Fruit fly (Drosophila melanogaster): Measurements from ENCODE around the gene CycB3.

The CycB3 gene

dm6 chr3R:24886470-24886869, 15.9 kb upstream of the CycB3 start:
- no peak for TF ChIP-seq noc (tag; optimal IDR thresholded peaks at IDR 0.05)

- no peak for TF ChIP-seq noc (tag; optimal IDR thresholded peaks at IDR 0.05)
These were observed 8.0 kb upstream of the CycB3 start for dm6 chr3R:24878655-24879054.

dm6 chr3R:24876843-24877457, 6.3 kb upstream of the CycB3 start, which contains the start of the genes CG11089 and CG31381:
TSS of gene CG11089 (plus strand) at chr3R:24877045.
TSS of gene CG31381 (plus strand) at chr3R:24877045.
- TF ChIP-seq noc (tag; optimal IDR thresholded peaks at IDR 0.05), result no peak

dm6 chr3R:24875939-24876842, 5.6 kb upstream of the CycB3 start, which contains the start of gene CG3744:
TSS of gene CG3744 (minus strand) at chr3R:24876654.
- peak; percentile 41 for TF ChIP-seq noc (tag; optimal IDR thresholded peaks at IDR 0.05)

dm6 chr3R:24867956-24868355, 2.7 kb downstream of the CycB3 start:
- no peak for TF ChIP-seq noc (tag; optimal IDR thresholded peaks at IDR 0.05)

- no peak for TF ChIP-seq noc (tag; optimal IDR thresholded peaks at IDR 0.05)
These were observed 3.6 kb downstream of the CycB3 start for dm6 chr3R:24866976-24867375.

- peak; percentile 83 for TF ChIP-seq noc (tag; optimal IDR thresholded peaks at IDR 0.05)
These were observed 5.8 kb downstream of the CycB3 start, which contains the start of the genes Srg1 and Elal for dm6 chr3R:24864719-24865400. TSS of gene Srg1 (minus strand) at chr3R:24864732. TSS of gene Elal (plus strand) at chr3R:24865350.

- no peak for TF ChIP-seq noc (tag; optimal IDR thresholded peaks at IDR 0.05)
These were observed 6.7 kb downstream of the CycB3 start for dm6 chr3R:24863894-24864293.

- TF ChIP-seq noc (tag; optimal IDR thresholded peaks at IDR 0.05), result no peak
These were observed 8.0 kb downstream of the CycB3 start, which contains the start of gene CG7016 for dm6 chr3R:24862574-24863089. TSS of gene CG7016 (plus strand) at chr3R:24862931.

- no peak for TF ChIP-seq noc (tag; optimal IDR thresholded peaks at IDR 0.05)
These were observed 8.6 kb downstream of the CycB3 start, which contains the start of gene CG13640 for dm6 chr3R:24862065-24862464. TSS of gene CG13640 (minus strand) at chr3R:24862165.

- no peak for TF ChIP-seq noc (tag; optimal IDR thresholded peaks at IDR 0.05)
These were observed 10.2 kb downstream of the CycB3 start, which contains the start of gene CG13639 for dm6 chr3R:24860316-24860826. TSS of gene CG13639 (minus strand) at chr3R:24860366.

- TF ChIP-seq noc (tag; optimal IDR thresholded peaks at IDR 0.05), result no peak
These were observed 10.9 kb downstream of the CycB3 start, which contains the start of gene ppk22 for dm6 chr3R:24859701-24860100. TSS of gene ppk22 (minus strand) at chr3R:24859801.

- no peak for TF ChIP-seq noc (tag; optimal IDR thresholded peaks at IDR 0.05)
These were observed 13.2 kb downstream of the CycB3 start, which contains the start of gene CAH4 for dm6 chr3R:24857459-24857858. TSS of gene CAH4 (minus strand) at chr3R:24857559.

- TF ChIP-seq noc (tag; optimal IDR thresholded peaks at IDR 0.05), result no peak
These were observed 14.5 kb downstream of the CycB3 start, which contains the start of gene HDAC11 for dm6 chr3R:24856143-24856542. TSS of gene HDAC11 (minus strand) at chr3R:24856243.

dm6 chr3R:24851429-24851828, 19.2 kb downstream of the CycB3 start, which contains the start of gene Nct:
TSS of gene Nct (plus strand) at chr3R:24851601.
- no peak for TF ChIP-seq noc (tag; optimal IDR thresholded peaks at IDR 0.05)
